Fruit fly (Drosophila melanogaster) whole organism, embryonic: ENCODE data around the gene CG14219.

Source experiments
- ATbp ChIP-seq: fragments of 200-800 bp; sonication (Bioruptor generic); optimal IDR thresholded peaks from 2 replicates; lab custom pipeline; 2017; ENCODE audit warnings: missing biosample characterization, mild to moderate bottlenecking, missing genetic modification characterization, missing genetic modification reagents
- CG1024 ChIP-seq: fragments of 200-800 bp; sonication (Bioruptor generic); IDR thresholded peaks from 2 replicates; pipeline ENCODE4 v1.3.6; 2022; ENCODE audit warnings: missing biosample characterization, missing genetic modification characterization
- CG10321 ChIP-seq: fragments of 200-800 bp; sonication (Bioruptor generic); IDR thresholded peaks from 2 replicates; pipeline ENCODE4 v1.3.6; 2022; ENCODE audit warnings: missing biosample characterization, missing genetic modification characterization
- CG10543 ChIP-seq: fragments of 200-800 bp; sonication (Bioruptor generic); optimal IDR thresholded peaks from 3 replicates; lab custom pipeline; 2017; ENCODE audit warnings: missing biosample characterization, mild to moderate bottlenecking, missing genetic modification characterization, moderate library complexity
- CG11398 ChIP-seq: fragments of 200-800 bp; sonication (Bioruptor generic); optimal IDR thresholded peaks from 2 replicates; lab custom pipeline; 2016; ENCODE audit warnings: missing biosample characterization, missing genetic modification characterization
- CG12942 ChIP-seq: fragments of 200-800 bp; sonication (Bioruptor generic); optimal IDR thresholded peaks from 3 replicates; lab custom pipeline; 2016; ENCODE audit warnings: missing biosample characterization, missing genetic modification characterization
- CG13123 ChIP-seq: fragments of 200-800 bp; sonication (Bioruptor generic); optimal IDR thresholded peaks from 2 replicates; lab custom pipeline; 2016; ENCODE audit warnings: missing biosample characterization, missing genetic modification characterization
- CG13624 ChIP-seq: fragments of 200-800 bp; sonication (Bioruptor generic); optimal IDR thresholded peaks from 2 replicates; lab custom pipeline; 2016; ENCODE audit warnings: missing biosample characterization, missing genetic modification characterization
- CG13775 ChIP-seq: fragments of 200-800 bp; sonication (Bioruptor generic); optimal IDR thresholded peaks from 3 replicates; lab custom pipeline; 2017; ENCODE audit warnings: missing biosample characterization, mild to moderate bottlenecking, missing genetic modification characterization
- CG13894 ChIP-seq: fragments of 200-800 bp; sonication (Bioruptor generic); optimal IDR thresholded peaks from 3 replicates; lab custom pipeline; 2018; ENCODE audit warnings: missing biosample characterization, mild to moderate bottlenecking, missing genetic modification characterization, moderate library complexity
- CG14860 ChIP-seq: fragments of 200-800 bp; sonication (Bioruptor generic); IDR thresholded peaks from 3 replicates; pipeline ENCODE4 v1.3.6; 2022; ENCODE audit warnings: missing biosample characterization, missing genetic modification characterization; ENCODE audit not compliant: partially characterized antibody
- CG15479 ChIP-seq: fragments of 200-800 bp; sonication (Bioruptor generic); optimal IDR thresholded peaks from 3 replicates; lab custom pipeline; 2019; ENCODE audit warnings: missing biosample characterization, mild to moderate bottlenecking, missing genetic modification characterization, moderate library complexity
- CG16815 ChIP-seq: fragments of 200-800 bp; sonication (Bioruptor generic); optimal IDR thresholded peaks from 3 replicates; lab custom pipeline; 2017; ENCODE audit warnings: missing biosample characterization, mild to moderate bottlenecking, missing genetic modification characterization
- CG2875 ChIP-seq: fragments of 200-800 bp; sonication (Bioruptor generic); optimal IDR thresholded peaks from 2 replicates; lab custom pipeline; 2017; ENCODE audit warnings: missing biosample characterization, mild to moderate bottlenecking, missing genetic modification characterization, missing genetic modification reagents
- CG3407 ChIP-seq: fragments of 200-800 bp; sonication (Bioruptor generic); optimal IDR thresholded peaks from 2 replicates; lab custom pipeline; 2018; ENCODE audit warnings: missing biosample characterization, mild to moderate bottlenecking, missing genetic modification characterization
- CG34376 ChIP-seq: fragments of 200-800 bp; sonication (Bioruptor generic); optimal IDR thresholded peaks from 2 replicates; lab custom pipeline; 2018; ENCODE audit warnings: missing biosample characterization, mild to moderate bottlenecking, missing genetic modification characterization
- CG6854 ChIP-seq: fragments of 200-800 bp; sonication (Bioruptor generic); optimal IDR thresholded peaks from 3 replicates; lab custom pipeline; 2017; ENCODE audit warnings: missing biosample characterization, mild to moderate bottlenecking, missing genetic modification characterization
- CG7372 ChIP-seq: fragments of 200-800 bp; sonication (Bioruptor generic); IDR thresholded peaks from 2 replicates; pipeline ENCODE4 v1.3.6; 2022; ENCODE audit warnings: missing biosample characterization, missing genetic modification characterization
- CG7745 ChIP-seq: fragments of 200-800 bp; sonication (Bioruptor generic); optimal IDR thresholded peaks from 2 replicates; lab custom pipeline; 2018; ENCODE audit warnings: missing biosample characterization, mild to moderate bottlenecking, missing genetic modification characterization, moderate library complexity
- CTCF ChIP-seq: fragments of 200-800 bp; sonication (Bioruptor generic); optimal IDR thresholded peaks from 2 replicates; lab custom pipeline; 2017; ENCODE audit warnings: missing biosample characterization, mild to moderate bottlenecking, missing genetic modification characterization, moderate library complexity
- CrebB ChIP-seq: fragments of 200-800 bp; sonication (Bioruptor generic); optimal IDR thresholded peaks from 3 replicates; lab custom pipeline; 2018; ENCODE audit warnings: missing biosample characterization, mild to moderate bottlenecking, missing genetic modification characterization
- D19B ChIP-seq: fragments of 200-800 bp; sonication (Bioruptor generic); optimal IDR thresholded peaks from 2 replicates; lab custom pipeline; 2017; ENCODE audit warnings: missing biosample characterization, mild to moderate bottlenecking, missing genetic modification characterization
- Gsc ChIP-seq: fragments of 200-800 bp; sonication (Bioruptor generic); IDR thresholded peaks from 2 replicates; pipeline ENCODE4 v1.3.6; 2022; ENCODE audit warnings: missing biosample characterization, missing genetic modification characterization
- HLH54F ChIP-seq: fragments of 200-800 bp; sonication (Bioruptor generic); optimal IDR thresholded peaks from 3 replicates; lab custom pipeline; 2016; ENCODE audit warnings: missing biosample characterization, missing genetic modification characterization
- HLHmδ ChIP-seq: fragments of 200-800 bp; sonication (Bioruptor generic); optimal IDR thresholded peaks from 2 replicates; lab custom pipeline; 2018; ENCODE audit warnings: missing biosample characterization, mild to moderate bottlenecking, missing genetic modification characterization, moderate library complexity
- HmgD ChIP-seq: fragments of 200-800 bp; sonication (Bioruptor generic); optimal IDR thresholded peaks from 3 replicates; lab custom pipeline; 2016; ENCODE audit warnings: missing biosample characterization, missing genetic modification characterization
- Hr3 ChIP-seq: fragments of 200-800 bp; sonication (Bioruptor generic); optimal IDR thresholded peaks from 3 replicates; lab custom pipeline; 2016; ENCODE audit warnings: missing biosample characterization, missing genetic modification characterization
- Mes4 ChIP-seq: fragments of 200-800 bp; sonication (Bioruptor generic); optimal IDR thresholded peaks from 2 replicates; lab custom pipeline; 2016; ENCODE audit warnings: missing biosample characterization, missing genetic modification characterization
- Opbp ChIP-seq: fragments of 200-800 bp; sonication (Bioruptor generic); IDR thresholded peaks from 3 replicates; pipeline ENCODE4 v1.3.6; 2022; ENCODE audit warnings: missing biosample characterization, missing genetic modification characterization; ENCODE audit not compliant: partially characterized antibody
- PHDP ChIP-seq: fragments of 200-800 bp; sonication (Bioruptor generic); optimal IDR thresholded peaks from 3 replicates; lab custom pipeline; 2018; ENCODE audit warnings: missing biosample characterization, mild to moderate bottlenecking, missing genetic modification characterization, moderate library complexity
- Scr ChIP-seq: fragments of 200-800 bp; sonication (Bioruptor generic); IDR thresholded peaks from 2 replicates; pipeline ENCODE4 v1.3.6; 2022; ENCODE audit warnings: missing biosample characterization, missing genetic modification characterization; ENCODE audit not compliant: partially characterized antibody
- Six4 ChIP-seq: fragments of 200-800 bp; sonication (Bioruptor generic); optimal IDR thresholded peaks from 2 replicates; lab custom pipeline; 2016; ENCODE audit warnings: missing biosample characterization, missing genetic modification characterization
- abd-A ChIP-seq: fragments of 200-800 bp; sonication (Bioruptor generic); optimal IDR thresholded peaks from 3 replicates; lab custom pipeline; 2019; ENCODE audit warnings: missing biosample characterization, mild to moderate bottlenecking, missing genetic modification characterization, moderate library complexity
- bowl ChIP-seq: fragments of 200-800 bp; sonication (Bioruptor generic); IDR thresholded peaks from 2 replicates; pipeline ENCODE4 v1.3.6; 2022; ENCODE audit warnings: missing biosample characterization, missing genetic modification characterization
- cg ChIP-seq: fragments of 200-800 bp; sonication (Bioruptor generic); optimal IDR thresholded peaks from 3 replicates; lab custom pipeline; 2019; ENCODE audit warnings: missing biosample characterization, mild to moderate bottlenecking, missing genetic modification characterization, moderate library complexity
- chinmo ChIP-seq: fragments of 200-800 bp; sonication (Bioruptor generic); IDR thresholded peaks from 4 replicates; pipeline ENCODE4 v1.3.6; 2022; ENCODE audit warnings: missing biosample characterization, missing genetic modification characterization; ENCODE audit not compliant: partially characterized antibody
- eve ChIP-seq, 2 experiments: fragments of >200 bp; optimal IDR thresholded peaks; 2 replicates each; lab custom pipeline; 2017; ENCODE audit warnings: missing biosample characterization in 2 of 2, missing genetic modification characterization in 2 of 2
- inv ChIP-seq: fragments of 200-800 bp; sonication (Bioruptor generic); IDR thresholded peaks from 2 replicates; pipeline ENCODE4 v1.3.6; 2022; ENCODE audit warnings: missing biosample characterization, missing genetic modification characterization; ENCODE audit not compliant: partially characterized antibody
- jumu ChIP-seq: fragments of 200-800 bp; sonication (Bioruptor generic); optimal IDR thresholded peaks from 3 replicates; lab custom pipeline; 2016; ENCODE audit warnings: missing biosample characterization, missing genetic modification characterization
- lmd ChIP-seq: fragments of 200-800 bp; sonication (Bioruptor generic); IDR thresholded peaks from 2 replicates; pipeline ENCODE4 v1.3.6; 2022; ENCODE audit warnings: missing biosample characterization, missing genetic modification characterization
- mam ChIP-seq: fragments of 200-800 bp; sonication (Bioruptor generic); optimal IDR thresholded peaks from 3 replicates; lab custom pipeline; 2016; ENCODE audit warnings: missing biosample characterization, missing genetic modification characterization
- mld ChIP-seq: fragments of 200-800 bp; sonication (Bioruptor generic); IDR thresholded peaks from 3 replicates; pipeline ENCODE4 v1.3.6; 2022; ENCODE audit warnings: missing biosample characterization, missing genetic modification characterization; ENCODE audit not compliant: partially characterized antibody
- odd ChIP-seq: fragments of 200-800 bp; sonication (Bioruptor generic); optimal IDR thresholded peaks from 2 replicates; lab custom pipeline; 2017; ENCODE audit warnings: missing biosample characterization, mild to moderate bottlenecking, missing genetic modification characterization
- org-1 ChIP-seq: fragments of 200-800 bp; sonication (Bioruptor generic); optimal IDR thresholded peaks from 2 replicates; lab custom pipeline; 2017; ENCODE audit warnings: missing biosample characterization, missing genetic modification characterization
- pros ChIP-seq: fragments of 200-800 bp; sonication (Bioruptor generic); optimal IDR thresholded peaks from 3 replicates; lab custom pipeline; 2019; ENCODE audit warnings: missing biosample characterization, mild to moderate bottlenecking, missing genetic modification characterization, moderate library complexity
- run ChIP-seq: fragments of 200-800 bp; sonication (Bioruptor generic); optimal IDR thresholded peaks from 3 replicates; lab custom pipeline; 2018; ENCODE audit warnings: missing biosample characterization, mild to moderate bottlenecking, missing genetic modification characterization
- trem ChIP-seq: fragments of 200-800 bp; optimal IDR thresholded peaks from 3 replicates; lab custom pipeline; 2019; ENCODE audit warnings: missing biosample characterization, mild to moderate bottlenecking, missing genetic modification characterization, moderate library complexity
- ttk ChIP-seq: fragments of 200-800 bp; sonication (Bioruptor generic); IDR thresholded peaks from 2 replicates; pipeline ENCODE4 v2.1.2; 2022; ENCODE audit warnings: missing biosample characterization, missing genetic modification characterization
- tup ChIP-seq: fragments of 200-800 bp; sonication (Bioruptor generic); optimal IDR thresholded peaks from 2 replicates; lab custom pipeline; 2016; ENCODE audit warnings: missing biosample characterization, mild to moderate bottlenecking, missing genetic modification characterization, moderate library complexity
- zen2 ChIP-seq: fragments of 200-800 bp; sonication (Bioruptor generic); IDR thresholded peaks from 3 replicates; pipeline ENCODE4 v1.3.6; 2022; ENCODE audit warnings: missing biosample characterization, missing genetic modification characterization; ENCODE audit not compliant: partially characterized antibody

Gene CG14219

dm6 chrX:19565714-19566316 lies 24.2 kb downstream of the CG14219 start, which contains the start of the genes Grip84 and car (continued):
- TF ChIP-seq CG3407 (GFP tag; lab: Kevin White, UChicago) (no peak), CG13894 (no peak), CG10321 (GFP tag; lab: Robert Waterston, UW) (0 out of 2 replicates have a peak, but pooled peaks have one; percentile 17), CG16815 (GFP tag; lab: Kevin White, UChicago) (peak; percentile 78), zen2 (GFP tag; lab: Robert Waterston, UW) (no peak), CG1024 (GFP tag; lab: Robert Waterston, UW) (no peak; the same call in 1 of the 2 replicates), HLH54F (peak; percentile 55), run (peak; percentile 15), CG11398 (GFP tag; lab: Kevin White, UChicago) (no peak), cg (GFP tag; lab: Kevin White, UChicago) (no peak), jumu (GFP tag; lab: Kevin White, UChicago) (peak; percentile 64), ATbp (GFP tag; lab: Kevin White, UChicago) (no peak), CG7372 (peak; percentile 67; the same call in 1 of the 2 replicates), ttk (GFP tag; lab: Robert Waterston, UW) (peak; percentile 41; the same call in 1 of the 2 replicates), lmd (peak; percentile 73), inv (GFP tag; lab: Robert Waterston, UW) (no peak), HmgD (GFP tag; lab: Kevin White, UChicago) (no peak), CG13624 (GFP tag; lab: Kevin White, UChicago) (peak; percentile 28), bowl (GFP tag; lab: Robert Waterston, UW) (no peak), CG15479 (no peak), odd (GFP tag; lab: Kevin White, UChicago) (no peak), CG14860 (GFP tag; lab: Robert Waterston, UW) (no peak), CG10543 (GFP tag; lab: Kevin White, UChicago) (no peak), D19B (GFP tag; lab: Kevin White, UChicago) (peak; percentile 57), CG34376 (GFP tag; lab: Kevin White, UChicago) (peak; percentile 30), tup (GFP tag; lab: Kevin White, UChicago) (no peak), HLHmδ (no peak), chinmo (GFP tag; lab: Robert Waterston, UW) (peak; percentile 30; the same call in 1 of the 4 replicates), CrebB (tag; lab: Kevin White, UChicago) (peak; percentile 11), trem (tag; lab: Kevin White, UChicago) (peak; percentile 60), Gsc (GFP tag; lab: Robert Waterston, UW) (no peak), Opbp (0 out of 3 replicates have a peak, but pooled peaks have one; percentile 11), Six4 (GFP tag; lab: Kevin White, UChicago) (no peak), CG7745 (tag; lab: Kevin White, UChicago) (no peak), CG6854 (GFP tag; lab: Kevin White, UChicago) (no peak), CG12942 (GFP tag; lab: Kevin White, UChicago) (peak; percentile 46), Hr3 (GFP tag; lab: Kevin White, UChicago) (peak; percentile 71), mam (GFP tag; lab: Kevin White, UChicago) (peak; percentile 80), Scr (GFP tag; lab: Robert Waterston, UW) (no peak), PHDP (tag; lab: Kevin White, UChicago) (no peak), CTCF (GFP tag; lab: Kevin White, UChicago) (peak; percentile 21), org-1 (GFP tag; lab: Kevin White, UChicago) (peak; percentile 7), mld (GFP tag; lab: Robert Waterston, UW) (no peak), CG2875 (GFP tag; lab: Kevin White, UChicago) (no peak), Mes4 (no peak), CG13775 (GFP tag; lab: Kevin White, UChicago) (peak; percentile 70), eve (GFP tag; optimal IDR thresholded peaks at IDR 0.05; lab: Kevin White, UChicago) (no peak), CG13123 (GFP tag; lab: Kevin White, UChicago) (peak; percentile 32), abd-A (tag; lab: Kevin White, UChicago) (no peak), pros (GFP tag; lab: Kevin White, UChicago) (no peak)
